Worm (Caenorhabditis elegans): ENCODE measurements around the gene rpn-12.
A peak's percentile ranks its signal among the peaks of the same experiment; 100 is the strongest.

The rpn-12 gene

ce11 chrII:11675877-11676473 lies 23.1 kb downstream of the rpn-12 start, which contains the start of the genes trr-1 and C47D12.2 (continued):
- TF ChIP-seq B0261.1 (tag; optimal IDR thresholded peaks at IDR 0.05) = no peak
- TF ChIP-seq mcd-1 (GFP tag; IDR thresholded peaks at IDR 0.05) = peak; percentile 70
- TF ChIP-seq rec-8 (tag; optimal IDR thresholded peaks at IDR 0.05) = no peak
- no peak for TF ChIP-seq F49E8.2 (tag; optimal IDR thresholded peaks at IDR 0.05; ENCODE audit: insufficient read depth)
- TF ChIP-seq lin-35 (GFP tag; optimal IDR thresholded peaks at IDR 0.05) = no peak
- TF ChIP-seq madf-8 (GFP tag; conservative IDR thresholded peaks at IDR 0.05) = no peak
- no peak for TF ChIP-seq snpc-1.3 (tag; optimal IDR thresholded peaks at IDR 0.05; ENCODE audit: insufficient read depth)
- TF ChIP-seq T07F8.4 (tag; optimal IDR thresholded peaks at IDR 0.05) = no peak
- TF ChIP-seq madf-6 (GFP tag; IDR thresholded peaks at IDR 0.05) = peak; percentile 71
- no peak for TF ChIP-seq ceh-27 (GFP tag; optimal IDR thresholded peaks at IDR 0.05)
- no peak for TF ChIP-seq akir-1 (GFP tag; optimal IDR thresholded peaks at IDR 0.05)

- TF ChIP-seq madf-6 (GFP tag; IDR thresholded peaks at IDR 0.05) (peak; percentile 42; the same call in 1 of the 2 replicates), cebp-1 (GFP tag; IDR thresholded peaks at IDR 0.05) (no peak), cebp-1 (tag; optimal IDR thresholded peaks at IDR 0.05) (peak; percentile 69), let-526 (GFP tag; IDR thresholded peaks at IDR 0.05) (no peak), lsl-1 (GFP tag; optimal IDR thresholded peaks at IDR 0.05) (peak; percentile 91), die-1 (tag; optimal IDR thresholded peaks at IDR 0.05) (no peak), xnd-1 (tag; optimal IDR thresholded peaks at IDR 0.05) (peak; percentile 12), B0019.2 (GFP tag; conservative IDR thresholded peaks at IDR 0.05) (peak; percentile 63; the same call in 1 of the 2 replicates)
Measured at ce11 chrII:11680220-11680619, 27.3 kb downstream of the rpn-12 start.

- TF ChIP-seq nfya-2 (GFP tag; IDR thresholded peaks at IDR 0.05) = no peak
- TF ChIP-seq egrh-3 (GFP tag; IDR thresholded peaks at IDR 0.05) = no peak
- TF ChIP-seq D2030.7 (GFP tag; IDR thresholded peaks at IDR 0.05) = no peak
- no peak for TF ChIP-seq dpff-1 (tag; optimal IDR thresholded peaks at IDR 0.05)
- no peak for TF ChIP-seq let-526 (GFP tag; IDR thresholded peaks at IDR 0.05)
- TF ChIP-seq nhr-179 (tag; optimal IDR thresholded peaks at IDR 0.05) = no peak
- no peak for TF ChIP-seq gei-17 (GFP tag; optimal IDR thresholded peaks at IDR 0.05)
- no peak for TF ChIP-seq F57C9.4 (tag; optimal IDR thresholded peaks at IDR 0.05)
- TF ChIP-seq nhr-80 (tag; optimal IDR thresholded peaks at IDR 0.05) = no peak
- no peak for TF ChIP-seq hlh-26 (GFP tag; conservative IDR thresholded peaks at IDR 0.05)
- TF ChIP-seq pha-4 (tag; optimal IDR thresholded peaks at IDR 0.05) = no peak
- TF ChIP-seq mel-28 (tag; optimal IDR thresholded peaks at IDR 0.05; ENCODE audit: borderline replicate concordance) = no peak
Measured at ce11 chrII:11681136-11681824, 28.4 kb downstream of the rpn-12 start, which contains the start of the genes sfxn-1.4 and C47D12.4. Gene sfxn-1.4, minus strand, starts transcription at chrII:11681236. Gene C47D12.4, plus strand, starts transcription at chrII:11681774.

ce11 chrII:11685177-11685576 lies 32.3 kb downstream of the rpn-12 start, which contains the start of gene C47D12.5:
Gene C47D12.5, minus strand, starts transcription at chrII:11685277.
- no peak for TF ChIP-seq mcd-1 (GFP tag; IDR thresholded peaks at IDR 0.05)
- no peak for TF ChIP-seq hsf-1 (GFP tag; IDR thresholded peaks at IDR 0.05)
- TF ChIP-seq nhr-120 (GFP tag; IDR thresholded peaks at IDR 0.05) = no peak
- TF ChIP-seq ZK185.1 (tag; optimal IDR thresholded peaks at IDR 0.05; ENCODE audit: poor library complexity, severe bottlenecking) = no peak
- no peak for TF ChIP-seq F39B2.1 (GFP tag; IDR thresholded peaks at IDR 0.05)
- TF ChIP-seq ceh-27 (GFP tag; optimal IDR thresholded peaks at IDR 0.05) = no peak
- TF ChIP-seq ztf-6 (GFP tag; IDR thresholded peaks at IDR 0.05) = no peak
- no peak for TF ChIP-seq F10E7.11 (tag; optimal IDR thresholded peaks at IDR 0.05)
- no peak for TF ChIP-seq akir-1 (GFP tag; optimal IDR thresholded peaks at IDR 0.05)
- no peak for TF ChIP-seq aptf-3 (GFP tag; IDR thresholded peaks at IDR 0.05)
- TF ChIP-seq F37B4.10 (GFP tag; IDR thresholded peaks at IDR 0.05) = no peak
- no peak for TF ChIP-seq madf-10 (tag; optimal IDR thresholded peaks at IDR 0.05)
- no peak for TF ChIP-seq xnd-1 (tag; optimal IDR thresholded peaks at IDR 0.05)
- no peak for TF ChIP-seq ztf-22 (GFP tag; optimal IDR thresholded peaks at IDR 0.05)
- TF ChIP-seq D2030.7 (GFP tag; IDR thresholded peaks at IDR 0.05) = no peak
- TF ChIP-seq C06A6.2 (GFP tag; conservative IDR thresholded peaks at IDR 0.05) = no peak

Measured in whole organism, young adult.